Fruit fly (Drosophila melanogaster): ENCODE measurements around the gene CG1271.

CG1271 gene

dm6 chr3L:3036951-3037586 lies 15.2 kb upstream of the CG1271 start:
- TF ChIP-seq gro (GFP tag; optimal IDR thresholded peaks at IDR 0.05): no peak
- TF ChIP-seq Hr78 (GFP tag; optimal IDR thresholded peaks at IDR 0.05): no peak
- no peak for TF ChIP-seq mirr (GFP tag; optimal IDR thresholded peaks at IDR 0.05)
- no peak for TF ChIP-seq chm (GFP tag; IDR thresholded peaks at IDR 0.05)
- peak; percentile 76 for TF ChIP-seq ftz-f1 (GFP tag; optimal IDR thresholded peaks at IDR 0.05)
- TF ChIP-seq chinmo (GFP tag; IDR thresholded peaks at IDR 0.05; ENCODE audit: partially characterized antibody): peak; percentile 81; the same call in 3 of the 4 replicates
- TF ChIP-seq CG9727 (GFP tag; optimal IDR thresholded peaks at IDR 0.05): no peak
- TF ChIP-seq CG5953 (GFP tag; IDR thresholded peaks at IDR 0.05): no peak
- no peak for TF ChIP-seq otp (GFP tag; IDR thresholded peaks at IDR 0.05)
- TF ChIP-seq CG10543 (GFP tag; optimal IDR thresholded peaks at IDR 0.05): peak; percentile 13
- TF ChIP-seq row (GFP tag; IDR thresholded peaks at IDR 0.05): peak; percentile 29; the same call in 1 of the 3 replicates
- TF ChIP-seq CG17829 (tag; optimal IDR thresholded peaks at IDR 0.05): no peak
- TF ChIP-seq Adf1 (GFP tag; IDR thresholded peaks at IDR 0.05): peak; percentile 24; the same call in 1 of the 2 replicates
- TF ChIP-seq CG2199 (GFP tag; IDR thresholded peaks at IDR 0.05): no peak
- TF ChIP-seq HmgD (GFP tag; optimal IDR thresholded peaks at IDR 0.05): no peak
- TF ChIP-seq sd (tag; optimal IDR thresholded peaks at IDR 0.05): peak; percentile 51
- TF ChIP-seq CG1233 (GFP tag; optimal IDR thresholded peaks at IDR 0.05): no peak
- 0 out of 2 replicates have a peak, but pooled peaks have one; percentile 17 for TF ChIP-seq slbo (GFP tag; IDR thresholded peaks at IDR 0.05)
- TF ChIP-seq CG1602 (GFP tag; optimal IDR thresholded peaks at IDR 0.05): no peak
- no peak for TF ChIP-seq esg (GFP tag; conservative IDR thresholded peaks at IDR 0.05)
- TF ChIP-seq Xbp1 (GFP tag; optimal IDR thresholded peaks at IDR 0.05): no peak
- no peak for TF ChIP-seq gfzf (GFP tag; optimal IDR thresholded peaks at IDR 0.05)
- TF ChIP-seq Chrac-16 (GFP tag; optimal IDR thresholded peaks at IDR 0.05): no peak
- TF ChIP-seq B-H1 (GFP tag; IDR thresholded peaks at IDR 0.05): no peak
- 0 out of 3 replicates have a peak, but pooled peaks have one; percentile 9 for TF ChIP-seq ken (GFP tag; IDR thresholded peaks at IDR 0.05)
- no peak for TF ChIP-seq Lim3 (GFP tag; IDR thresholded peaks at IDR 0.05)
- TF ChIP-seq CG3281 (GFP tag; optimal IDR thresholded peaks at IDR 0.05): no peak
- peak; percentile 28 for TF ChIP-seq CG15269 (tag; optimal IDR thresholded peaks at IDR 0.05)
- no peak for TF ChIP-seq prd (optimal IDR thresholded peaks at IDR 0.05)
- TF ChIP-seq prd (GFP tag; IDR thresholded peaks at IDR 0.05): no peak
- TF ChIP-seq gem (tag; optimal IDR thresholded peaks at IDR 0.05): no peak
- no peak for TF ChIP-seq tap (tag; optimal IDR thresholded peaks at IDR 0.05)
- no peak for TF ChIP-seq C15 (GFP tag; IDR thresholded peaks at IDR 0.05)
- no peak for TF ChIP-seq CG34422 (GFP tag; IDR thresholded peaks at IDR 0.05)
- TF ChIP-seq jing (GFP tag; optimal IDR thresholded peaks at IDR 0.05): no peak
- TF ChIP-seq Camta (GFP tag; optimal IDR thresholded peaks at IDR 0.05): no peak
- TF ChIP-seq CG32767 (GFP tag; IDR thresholded peaks at IDR 0.05): no peak
- TF ChIP-seq Sry-β (GFP tag; optimal IDR thresholded peaks at IDR 0.05): no peak
- no peak for TF ChIP-seq Nf-YC (tag; optimal IDR thresholded peaks at IDR 0.05)
- TF ChIP-seq CG14441 (GFP tag; IDR thresholded peaks at IDR 0.05): peak; percentile 29; the same call in 1 of the 2 replicates
- TF ChIP-seq CG9797 (GFP tag; optimal IDR thresholded peaks at IDR 0.05): no peak
- no peak for TF ChIP-seq CG9609 (GFP tag; optimal IDR thresholded peaks at IDR 0.05)
- TF ChIP-seq bab2 (GFP tag; optimal IDR thresholded peaks at IDR 0.05): no peak
- TF ChIP-seq Myb (GFP tag; optimal IDR thresholded peaks at IDR 0.05): no peak
- TF ChIP-seq Rfx (GFP tag; IDR thresholded peaks at IDR 0.05): no peak
- TF ChIP-seq CG8281 (tag; optimal IDR thresholded peaks at IDR 0.05): no peak
- peak; percentile 7 for TF ChIP-seq Oli (tag; optimal IDR thresholded peaks at IDR 0.05)
- TF ChIP-seq Hr51 (GFP tag; optimal IDR thresholded peaks at IDR 0.05): peak in 1 of 2 experiments; percentile 20
- no peak for TF ChIP-seq ham (GFP tag; IDR thresholded peaks at IDR 0.05)
- TF ChIP-seq inv (GFP tag; IDR thresholded peaks at IDR 0.05; ENCODE audit: partially characterized antibody): no peak
- TF ChIP-seq D19B (GFP tag; optimal IDR thresholded peaks at IDR 0.05): peak; percentile 73
